Worm (Caenorhabditis elegans): Measurements from ENCODE around the gene T28C12.15.

The T28C12.15 gene

DNA sequence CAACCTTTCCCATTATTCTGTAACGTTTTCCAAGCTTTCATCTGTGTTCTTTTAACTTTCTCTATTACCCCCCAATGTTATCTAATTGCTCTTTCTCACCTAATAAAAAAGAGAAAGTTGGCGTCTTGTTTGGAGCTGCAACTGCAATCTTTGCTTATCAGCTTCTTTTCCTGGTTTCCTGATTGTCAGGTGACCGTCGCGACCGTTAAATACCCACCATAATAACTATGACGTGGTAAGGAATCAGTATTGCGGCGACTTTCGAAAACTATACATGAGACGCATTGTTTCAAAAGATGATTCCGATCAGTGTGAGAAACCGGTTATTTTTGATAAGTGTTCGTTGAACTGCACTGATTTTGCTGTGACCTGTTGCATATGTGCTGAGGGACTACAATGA, 46.4 kb downstream of the T28C12.15 start (continued):
- TF ChIP-seq lin-26 (GFP tag; IDR thresholded peaks at IDR 0.05) (no peak), die-1 (tag; optimal IDR thresholded peaks at IDR 0.05) (no peak), let-607 (tag; optimal IDR thresholded peaks at IDR 0.05) (peak in 1 of 2 experiments; percentile 17), hlh-26 (GFP tag; conservative IDR thresholded peaks at IDR 0.05) (no peak), somi-1 (GFP tag; optimal IDR thresholded peaks at IDR 0.05) (no peak), tbx-9 (tag; optimal IDR thresholded peaks at IDR 0.05; ENCODE audit: borderline replicate concordance) (no peak), chd-7 (tag; optimal IDR thresholded peaks at IDR 0.05) (no peak), dox-1 (GFP tag; IDR thresholded peaks at IDR 0.05) (peak; percentile 54; the same call in 1 of the 2 replicates), F37B4.10 (GFP tag; IDR thresholded peaks at IDR 0.05) (no peak), D2030.7 (GFP tag; IDR thresholded peaks at IDR 0.05) (no peak), nfya-1 (tag; optimal IDR thresholded peaks at IDR 0.05; ENCODE audit: borderline replicate concordance, insufficient read depth) (no peak), dpff-1 (tag; optimal IDR thresholded peaks at IDR 0.05) (no peak), gei-17 (GFP tag; optimal IDR thresholded peaks at IDR 0.05) (no peak), nhr-80 (tag; optimal IDR thresholded peaks at IDR 0.05) (peak; percentile 93), Y53G8AR.9 (GFP tag; conservative IDR thresholded peaks at IDR 0.05) (no peak), atf-7 (tag; optimal IDR thresholded peaks at IDR 0.05) (peak; percentile 37), nfyb-1 (GFP tag; IDR thresholded peaks at IDR 0.05) (peak; percentile 49; the same call in 1 of the 2 replicates), C06A6.2 (GFP tag; conservative IDR thresholded peaks at IDR 0.05) (no peak), F57A8.1 (GFP tag; optimal IDR thresholded peaks at IDR 0.05) (no peak), tlf-1 (GFP tag; optimal IDR thresholded peaks at IDR 0.05) (no peak), nhr-90 (tag; optimal IDR thresholded peaks at IDR 0.05) (peak; percentile 34), dpl-1 (GFP tag; optimal IDR thresholded peaks at IDR 0.05) (no peak), ztf-22 (GFP tag; optimal IDR thresholded peaks at IDR 0.05) (peak; percentile 49)

- TF ChIP-seq hlh-12 (tag; optimal IDR thresholded peaks at IDR 0.05) (no peak), nhr-27 (tag; optimal IDR thresholded peaks at IDR 0.05) (no peak)
Observed at ce11 chrV:6270552-6270951, 51.0 kb downstream of the T28C12.15 start, which contains the start of gene F31F7.2. F31F7.2 (plus strand) TSS chrV:6270852.
